Worm (Caenorhabditis elegans) whole organism, young adult: ENCODE results near the gene ubc-19.

Experiments used
- B0019.2 ChIP-seq: fragments of 200-800 bp; sonication (Bioruptor generic); conservative IDR thresholded peaks from 2 replicates; pipeline ENCODE4 v1.3.6; 2022; ENCODE audit warnings: missing genetic modification reagents, missing genetic modification characterization, missing compliant biosample characterization
- F55B11.4 ChIP-seq: sonication (generic microtip); optimal IDR thresholded peaks from 2 replicates; lab custom pipeline; 2016; ENCODE audit warnings: missing compliant biosample characterization, missing genetic modification characterization, borderline replicate concordance; ENCODE audit not compliant: insufficient read depth
- F57C9.4 ChIP-seq: sonication (generic microtip); optimal IDR thresholded peaks from 2 replicates; lab custom pipeline; 2017; ENCODE audit warnings: mild to moderate bottlenecking, missing genetic modification characterization, missing compliant biosample characterization
- K11D2.4 ChIP-seq: fragments of 200-800 bp; sonication (Bioruptor generic); IDR thresholded peaks from 2 replicates; pipeline ENCODE4 v1.3.6; 2022; ENCODE audit warnings: missing genetic modification reagents, missing genetic modification characterization, missing compliant biosample characterization
- K12H6.12 ChIP-seq: fragments of 200-800 bp; sonication (Bioruptor generic); optimal IDR thresholded peaks from 2 replicates; lab custom pipeline; 2018; ENCODE audit warnings: mild to moderate bottlenecking, missing genetic modification characterization, missing compliant biosample characterization
- Y53G8AR.9 ChIP-seq: fragments of 200-800 bp; sonication (Bioruptor generic); conservative IDR thresholded peaks from 2 replicates; pipeline ENCODE4 v1.3.6; 2022; ENCODE audit warnings: missing genetic modification reagents, missing genetic modification characterization, missing compliant biosample characterization
- Y67H2A.10 ChIP-seq: fragments of 200-800 bp; sonication (Bioruptor generic); conservative IDR thresholded peaks from 2 replicates; pipeline ENCODE4 v1.3.6; 2022; ENCODE audit warnings: missing genetic modification reagents, missing genetic modification characterization, missing compliant biosample characterization
- aptf-2 ChIP-seq: fragments of 200-800 bp; sonication (Bioruptor generic); conservative IDR thresholded peaks from 2 replicates; pipeline ENCODE4 v1.3.6; 2022; ENCODE audit warnings: missing genetic modification reagents, missing genetic modification characterization, missing compliant biosample characterization
- aptf-3 ChIP-seq: fragments of 200-800 bp; sonication (Bioruptor generic); IDR thresholded peaks from 2 replicates; pipeline ENCODE4 v1.3.6; 2022; ENCODE audit warnings: missing genetic modification characterization, missing compliant biosample characterization
- attf-3 ChIP-seq: fragments of 200-800 bp; sonication (Bioruptor generic); conservative IDR thresholded peaks from 2 replicates; pipeline ENCODE4 v1.3.6; 2022; ENCODE audit warnings: missing genetic modification reagents, missing genetic modification characterization, missing compliant biosample characterization
- bed-1 ChIP-seq: fragments of 200-800 bp; sonication (Bioruptor generic); IDR thresholded peaks from 2 replicates; pipeline ENCODE4 v1.3.6; 2022; ENCODE audit warnings: missing genetic modification reagents, missing genetic modification characterization, missing compliant biosample characterization
- ccch-3 ChIP-seq: fragments of 200-800 bp; sonication (Bioruptor generic); optimal IDR thresholded peaks from 2 replicates; lab custom pipeline; 2018; ENCODE audit warnings: mild to moderate bottlenecking, missing genetic modification characterization, missing compliant biosample characterization
- ceh-58 ChIP-seq: fragments of 200-800 bp; sonication (Bioruptor generic); IDR thresholded peaks from 2 replicates; pipeline ENCODE4 v1.3.6; 2022; ENCODE audit warnings: missing genetic modification characterization, missing compliant biosample characterization
- dpl-1 ChIP-seq: fragments of 150-350 bp; optimal IDR thresholded peaks from 2 replicates; lab custom pipeline; 2014; ENCODE audit warnings: missing biosample characterization, missing genetic modification reagents, missing genetic modification characterization
- egl-18 ChIP-seq: fragments of 200-800 bp; sonication (Bioruptor generic); IDR thresholded peaks from 2 replicates; pipeline ENCODE4 v1.3.6; 2022; ENCODE audit warnings: missing genetic modification reagents, missing genetic modification characterization, missing compliant biosample characterization
- egl-44 ChIP-seq: fragments of 200-800 bp; sonication (Bioruptor generic); IDR thresholded peaks from 2 replicates; pipeline ENCODE4 v1.3.6; 2022; ENCODE audit warnings: missing genetic modification reagents, missing genetic modification characterization, missing compliant biosample characterization
- ekl-4 ChIP-seq: fragments of 200-800 bp; sonication (Bioruptor generic); IDR thresholded peaks from 2 replicates; pipeline ENCODE4 v1.3.6; 2022; ENCODE audit warnings: missing genetic modification reagents, missing genetic modification characterization, missing compliant biosample characterization
- hlh-26 ChIP-seq: fragments of 200-800 bp; sonication (Bioruptor generic); conservative IDR thresholded peaks from 2 replicates; pipeline ENCODE4 v1.3.6; 2022; ENCODE audit warnings: missing genetic modification reagents, missing genetic modification characterization, missing compliant biosample characterization
- lsl-1 ChIP-seq: fragments of 200-800 bp; sonication (Bioruptor generic); optimal IDR thresholded peaks from 2 replicates; lab custom pipeline; 2018; ENCODE audit warnings: mild to moderate bottlenecking, missing genetic modification characterization, moderate library complexity, missing compliant biosample characterization
- madf-3 ChIP-seq: fragments of 200-800 bp; sonication (Bioruptor generic); IDR thresholded peaks from 2 replicates; pipeline ENCODE4 v1.3.6; 2022; ENCODE audit warnings: missing genetic modification reagents, missing genetic modification characterization, missing compliant biosample characterization
- mcd-1 ChIP-seq: fragments of 200-800 bp; sonication (Bioruptor generic); IDR thresholded peaks from 2 replicates; pipeline ENCODE4 v1.3.6; 2022; ENCODE audit warnings: missing genetic modification reagents, missing genetic modification characterization, missing compliant biosample characterization
- mes-4 ChIP-seq: sonication (generic microtip); optimal IDR thresholded peaks from 2 replicates; lab custom pipeline; 2016; ENCODE audit warnings: missing genotype, missing genetic modification characterization, missing compliant biosample characterization
- nfya-1 ChIP-seq: sonication (generic microtip); optimal IDR thresholded peaks from 2 replicates; lab custom pipeline; 2017; ENCODE audit warnings: antibody characterized with exemption, missing compliant biosample characterization, missing genetic modification characterization, borderline replicate concordance; ENCODE audit not compliant: insufficient read depth
- nfya-2 ChIP-seq: fragments of 200-800 bp; sonication (Bioruptor generic); IDR thresholded peaks from 2 replicates; pipeline ENCODE4 v1.3.6; 2022; ENCODE audit warnings: missing genetic modification reagents, missing genetic modification characterization, missing compliant biosample characterization
- nhr-120 ChIP-seq: fragments of 200-800 bp; sonication (Bioruptor generic); IDR thresholded peaks from 2 replicates; pipeline ENCODE4 v1.3.6; 2022; ENCODE audit warnings: missing genetic modification characterization, missing compliant biosample characterization
- nhr-27 ChIP-seq: fragments of 200-800 bp; sonication (Bioruptor generic); optimal IDR thresholded peaks from 2 replicates; lab custom pipeline; 2018; ENCODE audit warnings: mild to moderate bottlenecking, missing genetic modification characterization, moderate library complexity, missing compliant biosample characterization
- rcor-1 ChIP-seq: fragments of 200-800 bp; sonication (Bioruptor generic); IDR thresholded peaks from 2 replicates; pipeline ENCODE4 v1.3.6; 2022; ENCODE audit warnings: missing genetic modification reagents, missing genetic modification characterization, missing compliant biosample characterization
- snpc-1.1 ChIP-seq: sonication (generic microtip); optimal IDR thresholded peaks from 2 replicates; lab custom pipeline; 2017; ENCODE audit warnings: missing genetic modification characterization, mild to moderate bottlenecking, missing compliant biosample characterization, antibody characterized with exemption, moderate library complexity, missing genotype, missing genetic modification reagents; ENCODE audit not compliant: insufficient read depth
- snpc-3.4 ChIP-seq: sonication (generic microtip); optimal IDR thresholded peaks from 2 replicates; lab custom pipeline; 2017; ENCODE audit warnings: missing genetic modification characterization, mild to moderate bottlenecking, missing compliant biosample characterization, antibody characterized with exemption, moderate library complexity, missing genotype, missing genetic modification reagents
- snpc-4 ChIP-seq, 5 experiments: fragments of 150-350 bp in 1 of 5; sonication (generic microtip) in 4 of 5; optimal IDR thresholded peaks; 2 replicates each; lab custom pipeline; 2014 to 2018; ENCODE audit warnings: missing genetic modification characterization in 5 of 5, missing biosample characterization in 3 of 5, antibody characterized with exemption in 2 of 5, mild to moderate bottlenecking in 2 of 5, missing compliant biosample characterization in 2 of 5, missing genotype in 2 of 5, moderate library complexity in 2 of 5, missing genetic modification reagents in 1 of 5
- zfh-2 ChIP-seq: fragments of 200-800 bp; sonication (Bioruptor generic); conservative IDR thresholded peaks from 2 replicates; pipeline ENCODE4 v1.3.6; 2022; ENCODE audit warnings: missing genetic modification reagents, missing genetic modification characterization, missing compliant biosample characterization
- ztf-18 ChIP-seq: sonication (generic microtip); optimal IDR thresholded peaks from 2 replicates; lab custom pipeline; 2016; ENCODE audit warnings: missing genotype, mild to moderate bottlenecking, missing genetic modification characterization, missing compliant biosample characterization
- ztf-26 ChIP-seq: sonication (generic microtip); optimal IDR thresholded peaks from 2 replicates; lab custom pipeline; 2017; ENCODE audit warnings: missing genetic modification characterization, missing compliant biosample characterization

The ubc-19 gene

ce11 chrV:18689681-18690080 lies at the start of gene ubc-19, which contains the start of gene Y69H2.7:
Gene ubc-19 (minus strand): TSS chrV:18689762.
Gene Y69H2.7 (plus strand): TSS chrV:18689989.
- peak; percentile 33 for TF ChIP-seq ztf-18
- no peak for TF ChIP-seq ztf-26 (tag; lab: Kevin White, UChicago)
- no peak for TF ChIP-seq snpc-4 (GFP tag; optimal IDR thresholded peaks at IDR 0.05; lab: Kevin White, UChicago)
- peak in 1 of 4 experiments; percentile 42 for TF ChIP-seq snpc-4 (tag; optimal IDR thresholded peaks at IDR 0.05; lab: Kevin White, UChicago)
- TF ChIP-seq lsl-1 (GFP tag; lab: Kevin White, UChicago), result peak; percentile 28
- TF ChIP-seq dpl-1 (GFP tag; lab: Kevin White, UChicago), result peak; percentile 7
- no peak for TF ChIP-seq Y53G8AR.9 (GFP tag; lab: Robert Waterston, UW)
- peak; percentile 100 for TF ChIP-seq aptf-2 (GFP tag; lab: Robert Waterston, UW)
- peak; percentile 38 for TF ChIP-seq snpc-3.4 (tag; lab: Kevin White, UChicago)

ce11 chrV:18737646-18738045 lies 48.1 kb upstream of the ubc-19 start:
- TF ChIP-seq ceh-58 (GFP tag; lab: Robert Waterston, UW) (no peak), ccch-3 (GFP tag; lab: Kevin White, UChicago) (no peak), F55B11.4 (tag; lab: Kevin White, UChicago) (no peak), snpc-1.1 (tag; lab: Kevin White, UChicago) (no peak), mcd-1 (GFP tag; lab: Robert Waterston, UW) (no peak)

- no peak for TF ChIP-seq egl-44
Observed at ce11 chrV:18734381-18734780, 44.8 kb upstream of the ubc-19 start, which contains the start of gene scl-20. Gene scl-20 (minus strand): TSS chrV:18734481.

- no peak for TF ChIP-seq hlh-26 (GFP tag; lab: Robert Waterston, UW)
- no peak for TF ChIP-seq F57C9.4 (tag; lab: Kevin White, UChicago)
- no peak for TF ChIP-seq attf-3 (GFP tag; lab: Robert Waterston, UW)
- no peak for TF ChIP-seq K11D2.4
- TF ChIP-seq madf-3 (GFP tag; lab: Robert Waterston, UW), result no peak
- no peak for TF ChIP-seq rcor-1
- TF ChIP-seq Y67H2A.10, result no peak
- no peak for TF ChIP-seq K12H6.12 (tag; lab: Kevin White, UChicago)
- no peak for TF ChIP-seq ekl-4 (GFP tag; lab: Robert Waterston, UW)
- TF ChIP-seq aptf-3, result no peak
- TF ChIP-seq F55B11.4 (tag; lab: Kevin White, UChicago), result no peak
- no peak for TF ChIP-seq lsl-1 (GFP tag; lab: Kevin White, UChicago)
- TF ChIP-seq ztf-26 (tag; lab: Kevin White, UChicago), result no peak
- TF ChIP-seq egl-18 (GFP tag; lab: Robert Waterston, UW), result no peak
Observed at ce11 chrV:18733942-18734341, 44.4 kb upstream of the ubc-19 start.

- TF ChIP-seq nfya-2 (GFP tag; lab: Robert Waterston, UW), result 0 out of 2 replicates have a peak, but pooled peaks have one; percentile 24
- TF ChIP-seq egl-18 (GFP tag; lab: Robert Waterston, UW), result no peak
Observed at ce11 chrV:18731579-18732041, 42.0 kb upstream of the ubc-19 start, which contains the start of the genes asp-18 and scl-19. Gene asp-18 (minus strand): TSS chrV:18731679. Gene scl-19 (plus strand): TSS chrV:18731991.

- no peak for TF ChIP-seq nhr-120 (GFP tag; lab: Robert Waterston, UW)
- no peak for TF ChIP-seq mes-4 (tag; lab: Kevin White, UChicago)
- TF ChIP-seq snpc-4 (GFP tag; optimal IDR thresholded peaks at IDR 0.05; lab: Kevin White, UChicago), result no peak
- TF ChIP-seq snpc-4 (tag; optimal IDR thresholded peaks at IDR 0.05; lab: Kevin White, UChicago), result peak in 1 of 4 experiments; percentile 51
- TF ChIP-seq F55B11.4 (tag; lab: Kevin White, UChicago), result no peak
- no peak for TF ChIP-seq nfya-1
- no peak for TF ChIP-seq B0019.2 (GFP tag; lab: Robert Waterston, UW)
- peak; percentile 65 for TF ChIP-seq zfh-2 (GFP tag; lab: Robert Waterston, UW)
- no peak for TF ChIP-seq bed-1 (GFP tag; lab: Robert Waterston, UW)
- TF ChIP-seq nhr-27 (tag; lab: Kevin White, UChicago), result no peak
Observed at ce11 chrV:18729324-18729924, 39.9 kb upstream of the ubc-19 start, which contains the start of gene asp-19. Gene asp-19 (minus strand): TSS chrV:18729374.
